Fruit fly (Drosophila melanogaster) whole organism, pupa: ENCODE measurements around the gene Amnionless.

Source experiments
- CG10348 ChIP-seq: fragments of 200-800 bp; sonication (Bioruptor generic); IDR thresholded peaks from 2 replicates; pipeline ENCODE4 v1.3.6; 2022; ENCODE audit warnings: missing biosample characterization, missing genetic modification characterization
- CG12605 ChIP-seq: fragments of 200-800 bp; sonication (Bioruptor generic); IDR thresholded peaks from 2 replicates; pipeline ENCODE4 v1.3.6; 2022; ENCODE audit warnings: missing biosample characterization, missing genetic modification characterization
- CG13204 ChIP-seq: fragments of 200-800 bp; sonication (Bioruptor generic); optimal IDR thresholded peaks from 2 replicates; lab custom pipeline; 2018; ENCODE audit warnings: missing biosample characterization, mild to moderate bottlenecking, missing genetic modification characterization, moderate library complexity
- CG14655 ChIP-seq: fragments of 200-800 bp; sonication (Bioruptor generic); optimal IDR thresholded peaks from 3 replicates; lab custom pipeline; 2017; ENCODE audit warnings: mild to moderate bottlenecking, missing biosample characterization, missing genetic modification reagents, missing genetic modification characterization
- CG15710 ChIP-seq: fragments of 200-800 bp; sonication (Bioruptor generic); optimal IDR thresholded peaks from 2 replicates; lab custom pipeline; 2018; ENCODE audit warnings: missing biosample characterization, mild to moderate bottlenecking, missing genetic modification characterization, moderate library complexity
- CG17806 ChIP-seq: fragments of 200-800 bp; sonication (Bioruptor generic); optimal IDR thresholded peaks from 2 replicates; lab custom pipeline; 2018; ENCODE audit warnings: missing biosample characterization, mild to moderate bottlenecking, missing genetic modification characterization, moderate library complexity
- CG32121 ChIP-seq: fragments of 200-800 bp; sonication (Bioruptor generic); IDR thresholded peaks from 2 replicates; pipeline ENCODE4 v1.3.6; 2022; ENCODE audit warnings: missing biosample characterization, missing genetic modification characterization
- CG34367 ChIP-seq: fragments of 200-800 bp; sonication (Bioruptor generic); optimal IDR thresholded peaks from 2 replicates; lab custom pipeline; 2018; ENCODE audit warnings: missing biosample characterization, mild to moderate bottlenecking, missing genetic modification characterization
- CG4496 ChIP-seq: fragments of 200-800 bp; sonication (Bioruptor generic); IDR thresholded peaks from 3 replicates; pipeline ENCODE4 v1.3.6; 2022; ENCODE audit warnings: missing biosample characterization, missing genetic modification characterization
- CG8159 ChIP-seq: fragments of 200-800 bp; sonication (Bioruptor generic); optimal IDR thresholded peaks from 3 replicates; lab custom pipeline; 2018; ENCODE audit warnings: missing biosample characterization, mild to moderate bottlenecking, missing genetic modification characterization, moderate library complexity
- CG8301 ChIP-seq: fragments of 200-800 bp; sonication (Bioruptor generic); optimal IDR thresholded peaks from 2 replicates; lab custom pipeline; 2018; ENCODE audit warnings: missing biosample characterization, mild to moderate bottlenecking, missing genetic modification characterization
- CG9948 ChIP-seq: fragments of 200-800 bp; sonication (Bioruptor generic); optimal IDR thresholded peaks from 2 replicates; lab custom pipeline; 2018; ENCODE audit warnings: missing biosample characterization, mild to moderate bottlenecking, missing genetic modification characterization, moderate library complexity
- D1 ChIP-seq: fragments of 200-800 bp; sonication (Bioruptor generic); optimal IDR thresholded peaks from 2 replicates; lab custom pipeline; 2018; ENCODE audit warnings: missing biosample characterization, mild to moderate bottlenecking, missing genetic modification characterization, moderate library complexity
- EcR ChIP-seq: fragments of 200-800 bp; sonication (Bioruptor generic); optimal IDR thresholded peaks from 3 replicates; lab custom pipeline; 2019; ENCODE audit warnings: missing biosample characterization, missing genetic modification characterization, mild to moderate bottlenecking, moderate library complexity, missing genetic modification reagents
- Ets98B ChIP-seq: fragments of 200-800 bp; sonication (Bioruptor generic); IDR thresholded peaks from 2 replicates; pipeline ENCODE4 v1.3.6; 2022; ENCODE audit warnings: missing biosample characterization, missing genetic modification characterization
- Pif1A ChIP-seq: fragments of 200-800 bp; sonication (Bioruptor generic); optimal IDR thresholded peaks from 3 replicates; lab custom pipeline; 2016; ENCODE audit warnings: missing biosample characterization, missing genetic modification characterization
- Pif1B ChIP-seq: fragments of 200-800 bp; sonication (Bioruptor generic); optimal IDR thresholded peaks from 3 replicates; lab custom pipeline; 2016; ENCODE audit warnings: missing biosample characterization, missing genetic modification characterization
- Snoo ChIP-seq: fragments of 200-800 bp; sonication (Bioruptor generic); optimal IDR thresholded peaks from 3 replicates; lab custom pipeline; 2017; ENCODE audit warnings: missing biosample characterization, mild to moderate bottlenecking, missing genetic modification characterization, inconsistent platforms
- fd96Ca ChIP-seq: fragments of 200-800 bp; sonication (Bioruptor generic); IDR thresholded peaks from 3 replicates; pipeline ENCODE4 v1.3.6; 2022; ENCODE audit warnings: missing biosample characterization, missing genetic modification characterization
- gl ChIP-seq: fragments of 200-800 bp; sonication (Bioruptor generic); optimal IDR thresholded peaks from 2 replicates; lab custom pipeline; 2018; ENCODE audit warnings: missing biosample characterization, mild to moderate bottlenecking, missing genetic modification characterization
- rn ChIP-seq: fragments of 200-800 bp; sonication (Bioruptor generic); IDR thresholded peaks from 2 replicates; pipeline ENCODE4 v1.3.6; 2022; ENCODE audit warnings: missing biosample characterization, missing genetic modification characterization

Gene Amnionless

dm6 chr2L:290949-291348 is 2.0 kb upstream of the Amnionless start:
- TF ChIP-seq rn: no peak

dm6 chr2L:290373-290772 is 1.4 kb upstream of the Amnionless start:
- no peak for TF ChIP-seq CG12605 (GFP tag; lab: Robert Waterston, UW)
- peak; percentile 73 for TF ChIP-seq EcR (GFP tag; lab: Kevin White, UChicago)

dm6 chr2L:286421-286820 is 2.5 kb downstream of the Amnionless start:
- TF ChIP-seq CG12605 (GFP tag; lab: Robert Waterston, UW) (peak; percentile 61), CG8159 (peak; percentile 70), Pif1A (GFP tag; lab: Kevin White, UChicago) (peak; percentile 73), CG15710 (tag; lab: Kevin White, UChicago) (peak; percentile 52), Snoo (tag; lab: Kevin White, UChicago) (peak; percentile 76), CG14655 (GFP tag; lab: Kevin White, UChicago) (no peak), gl (tag; lab: Kevin White, UChicago) (peak; percentile 77), CG13204 (GFP tag; lab: Kevin White, UChicago) (peak; percentile 59), CG32121 (peak; percentile 49), Ets98B (GFP tag; lab: Robert Waterston, UW) (peak; percentile 79), Pif1B (GFP tag; lab: Kevin White, UChicago) (peak; percentile 64), rn (no peak), CG9948 (tag; lab: Kevin White, UChicago) (peak; percentile 32), CG4496 (GFP tag; lab: Robert Waterston, UW) (peak; percentile 81), CG17806 (tag; lab: Kevin White, UChicago) (peak; percentile 56), EcR (GFP tag; lab: Kevin White, UChicago) (peak; percentile 20), CG10348 (GFP tag; lab: Robert Waterston, UW) (no peak), CG8301 (peak; percentile 52), CG34367 (tag; lab: Kevin White, UChicago) (peak; percentile 38), D1 (tag; lab: Kevin White, UChicago) (no peak), fd96Ca (GFP tag; lab: Robert Waterston, UW) (peak; percentile 60; the same call in 2 of the 3 replicates)

dm6 chr2L:285596-286023 is 3.3 kb downstream of the Amnionless start:
- TF ChIP-seq Pif1B (GFP tag; lab: Kevin White, UChicago) (no peak), CG12605 (GFP tag; lab: Robert Waterston, UW) (peak; percentile 26; the same call in 1 of the 2 replicates), D1 (tag; lab: Kevin White, UChicago) (no peak), Snoo (tag; lab: Kevin White, UChicago) (peak; percentile 49), rn (no peak), Ets98B (GFP tag; lab: Robert Waterston, UW) (peak; percentile 28), Pif1A (GFP tag; lab: Kevin White, UChicago) (no peak), CG17806 (tag; lab: Kevin White, UChicago) (no peak), CG9948 (tag; lab: Kevin White, UChicago) (peak; percentile 41), CG4496 (GFP tag; lab: Robert Waterston, UW) (peak; percentile 79), CG13204 (GFP tag; lab: Kevin White, UChicago) (no peak), CG8159 (peak; percentile 48)

dm6 chr2L:283071-283482 is 5.9 kb downstream of the Amnionless start, which contains the start of gene CG11601:
TSS of gene CG11601 (minus strand) at chr2L:283269.
- TF ChIP-seq Snoo (tag; lab: Kevin White, UChicago): peak; percentile 18
- peak; percentile 66 for TF ChIP-seq CG4496 (GFP tag; lab: Robert Waterston, UW)
- 0 out of 2 replicates have a peak, but pooled peaks have one; percentile 31 for TF ChIP-seq CG32121
- TF ChIP-seq Pif1A (GFP tag; lab: Kevin White, UChicago): no peak
- peak; percentile 89 for TF ChIP-seq EcR (GFP tag; lab: Kevin White, UChicago)
- no peak for TF ChIP-seq rn
- TF ChIP-seq Pif1B (GFP tag; lab: Kevin White, UChicago): no peak
- peak; percentile 48 for TF ChIP-seq gl (tag; lab: Kevin White, UChicago)
- TF ChIP-seq fd96Ca (GFP tag; lab: Robert Waterston, UW): peak; percentile 59; the same call in 1 of the 3 replicates
- peak; percentile 18 for TF ChIP-seq CG34367 (tag; lab: Kevin White, UChicago)
- TF ChIP-seq CG17806 (tag; lab: Kevin White, UChicago): peak; percentile 10
- TF ChIP-seq CG13204 (GFP tag; lab: Kevin White, UChicago): no peak
- peak; percentile 43; the same call in 1 of the 2 replicates for TF ChIP-seq Ets98B (GFP tag; lab: Robert Waterston, UW)
- no peak for TF ChIP-seq CG8159
- no peak for TF ChIP-seq D1 (tag; lab: Kevin White, UChicago)
- TF ChIP-seq CG8301: no peak
- TF ChIP-seq CG14655 (GFP tag; lab: Kevin White, UChicago): no peak
- TF ChIP-seq CG12605 (GFP tag; lab: Robert Waterston, UW): no peak
- TF ChIP-seq CG9948 (tag; lab: Kevin White, UChicago): no peak
- TF ChIP-seq CG15710 (tag; lab: Kevin White, UChicago): peak; percentile 20
- TF ChIP-seq CG10348 (GFP tag; lab: Robert Waterston, UW): no peak

dm6 chr2L:278134-278533 is 10.8 kb downstream of the Amnionless start, which contains the start of gene CG17078:
TSS of gene CG17078 (minus strand) at chr2L:278234.
- TF ChIP-seq Ets98B (GFP tag; lab: Robert Waterston, UW) (no peak), CG34367 (tag; lab: Kevin White, UChicago) (no peak), CG17806 (tag; lab: Kevin White, UChicago) (no peak), CG15710 (tag; lab: Kevin White, UChicago) (no peak), CG8159 (no peak), CG9948 (tag; lab: Kevin White, UChicago) (no peak), rn (no peak), CG8301 (no peak), CG12605 (GFP tag; lab: Robert Waterston, UW) (no peak), EcR (GFP tag; lab: Kevin White, UChicago) (no peak), CG13204 (GFP tag; lab: Kevin White, UChicago) (no peak), gl (tag; lab: Kevin White, UChicago) (no peak)
